Worm (Caenorhabditis elegans) whole organism, midembryonic: ENCODE results near the gene zmp-4.
"Not testable (repeated sequence)": the region's sequence is repeated elsewhere in the genome, so short reads cannot be mapped to it uniquely, and the experiment has no call there.

ENCODE experiments used
- T22C8.4 ChIP-seq: fragments of 200-800 bp; sonication (Bioruptor generic); IDR thresholded peaks from 2 replicates; pipeline ENCODE4 v1.3.6; 2022; ENCODE audit warnings: missing genetic modification characterization, missing compliant biosample characterization
- cog-1 ChIP-seq: sonication (generic microtip); optimal IDR thresholded peaks from 2 replicates; lab custom pipeline; 2016; ENCODE audit warnings: missing genetic modification characterization, missing compliant biosample characterization
- flt-1 ChIP-seq: fragments of 200-800 bp; sonication (Bioruptor generic); IDR thresholded peaks from 2 replicates; pipeline ENCODE4 v1.3.6; 2022; ENCODE audit warnings: missing genetic modification characterization, missing compliant biosample characterization
- klf-2 ChIP-seq: fragments of 200-800 bp; sonication (Bioruptor generic); conservative IDR thresholded peaks from 2 replicates; pipeline ENCODE4 v1.3.6; 2022; ENCODE audit warnings: missing genetic modification reagents, missing genetic modification characterization, missing compliant biosample characterization
- med-1 ChIP-seq: sonication (generic microtip); optimal IDR thresholded peaks from 2 replicates; lab custom pipeline; 2017; ENCODE audit warnings: missing genetic modification characterization, mild to moderate bottlenecking, missing compliant biosample characterization, antibody characterized with exemption, missing genetic modification reagents; ENCODE audit not compliant: insufficient read depth
- ref-1 ChIP-seq: fragments of 200-800 bp; sonication (Bioruptor generic); conservative IDR thresholded peaks from 2 replicates; pipeline ENCODE4 v1.3.6; 2022; ENCODE audit warnings: missing genetic modification reagents, missing genetic modification characterization, missing compliant biosample characterization
- tab-1 ChIP-seq: fragments of 200-800 bp; sonication (Bioruptor generic); IDR thresholded peaks from 2 replicates; pipeline ENCODE4 v1.3.6; 2022; ENCODE audit warnings: missing genetic modification characterization, missing compliant biosample characterization
- ztf-23 ChIP-seq: fragments of 200-800 bp; sonication (Bioruptor generic); IDR thresholded peaks from 2 replicates; pipeline ENCODE4 v1.3.6; 2022; ENCODE audit warnings: missing genetic modification reagents, missing genetic modification characterization, missing compliant biosample characterization
- ztf-29 ChIP-seq: fragments of 200-800 bp; sonication (Bioruptor generic); IDR thresholded peaks from 2 replicates; pipeline ENCODE4 v1.3.6; 2022; ENCODE audit warnings: missing genetic modification reagents, missing genetic modification characterization, missing compliant biosample characterization

Gene zmp-4

DNA sequence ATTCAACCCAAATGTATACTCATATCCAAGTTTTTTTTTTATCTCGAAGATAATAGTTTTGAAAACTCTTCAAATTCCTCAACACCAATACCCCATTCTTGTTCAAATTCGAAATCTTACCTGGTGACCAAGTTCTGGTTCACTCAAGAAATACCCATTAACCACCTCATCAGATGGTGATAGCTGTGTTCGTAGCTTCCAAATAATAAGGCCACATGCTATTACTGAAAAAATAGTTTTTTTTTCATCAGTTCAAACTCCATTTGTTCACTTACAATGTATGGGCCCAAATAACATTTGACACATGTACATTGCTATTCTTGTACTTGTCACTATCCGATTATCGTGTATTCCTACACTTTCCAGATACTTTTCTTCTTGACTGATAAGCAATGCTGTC is 14.0 kb downstream of the zmp-4 start:
- TF ChIP-seq ztf-23 (no peak), cog-1 (tag; lab: Kevin White, UChicago) (no peak)

- TF ChIP-seq med-1 (no peak), cog-1 (tag; lab: Kevin White, UChicago) (no peak), flt-1 (GFP tag; lab: Robert Waterston, UW) (no peak), tab-1 (no peak), klf-2 (GFP tag; lab: Robert Waterston, UW) (no peak), ref-1 (GFP tag; lab: Robert Waterston, UW) (no peak), ztf-23 (no peak), ztf-29 (GFP tag; lab: Robert Waterston, UW) (no peak), T22C8.4 (GFP tag; lab: Robert Waterston, UW) (no peak)
Measured at ce11 chrV:14900905-14901304, 20.5 kb downstream of the zmp-4 start.

- TF ChIP-seq ztf-23: no peak
- no peak for TF ChIP-seq ztf-29 (GFP tag; lab: Robert Waterston, UW)
- no peak for TF ChIP-seq klf-2 (GFP tag; lab: Robert Waterston, UW)
- TF ChIP-seq ref-1 (GFP tag; lab: Robert Waterston, UW): no peak
Measured at ce11 chrV:14899545-14899944, 21.9 kb downstream of the zmp-4 start, which contains the start of gene H12D21.10. Gene H12D21.10, plus strand, starts transcription at chrV:14899804.

ce11 chrV:14897731-14898130 is 23.7 kb downstream of the zmp-4 start, which contains the start of gene H12D21.6:
Gene H12D21.6, minus strand, starts transcription at chrV:14897831.
- TF ChIP-seq cog-1 (tag; lab: Kevin White, UChicago): no peak

- TF ChIP-seq T22C8.4 (GFP tag; lab: Robert Waterston, UW) (no peak), tab-1 (no peak), ztf-29 (GFP tag; lab: Robert Waterston, UW) (no peak), med-1 (no peak), klf-2 (GFP tag; lab: Robert Waterston, UW) (no peak), flt-1 (GFP tag; lab: Robert Waterston, UW) (no peak)
Measured at ce11 chrV:14895557-14895956, 25.9 kb downstream of the zmp-4 start, which contains the start of gene mpst-3. Gene mpst-3, plus strand, starts transcription at chrV:14895647.

DNA sequence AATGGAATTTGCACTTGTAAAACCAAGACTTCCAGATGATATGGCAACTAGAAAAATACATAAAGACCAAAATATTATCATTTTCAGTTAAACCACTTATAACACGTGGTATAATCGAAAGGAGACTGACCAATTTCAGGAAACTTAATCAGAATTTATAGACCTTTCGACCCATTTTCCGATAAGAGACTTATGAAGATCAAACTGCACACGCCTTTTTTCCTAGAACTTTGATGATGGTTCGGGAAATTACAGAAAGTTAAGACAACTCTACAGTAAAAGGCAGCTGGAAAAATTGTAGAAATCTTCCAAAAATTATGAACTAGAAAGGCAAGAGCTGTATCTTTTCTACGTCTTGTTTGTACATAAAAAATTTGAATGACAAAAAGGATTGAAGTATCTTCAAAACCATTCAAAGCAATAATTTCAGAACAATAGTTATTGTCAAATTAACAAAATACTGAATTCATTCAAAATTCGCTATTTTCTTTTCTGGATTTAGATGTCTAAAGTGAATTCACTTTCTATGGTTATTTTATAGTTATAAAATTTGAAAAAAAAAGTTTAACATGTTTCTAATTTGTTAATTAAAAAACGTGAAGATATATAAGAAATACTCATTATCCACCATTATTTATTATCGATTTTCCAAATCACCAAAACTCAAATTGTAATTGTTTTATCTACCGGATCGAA is 27.9 kb downstream of the zmp-4 start, which contains the start of the genes mpst-2 and H12D21.5:
Gene mpst-2, minus strand, starts transcription at position 101 of the 696 bp plus-strand sequence.
Gene H12D21.5, plus strand, starts transcription at position 646 of the 696 bp plus-strand sequence.
- TF ChIP-seq tab-1 (no peak), ztf-23 (no peak), med-1 (no peak), flt-1 (GFP tag; lab: Robert Waterston, UW) (no peak), ref-1 (GFP tag; lab: Robert Waterston, UW) (no peak), T22C8.4 (GFP tag; lab: Robert Waterston, UW) (no peak), klf-2 (GFP tag; lab: Robert Waterston, UW) (no peak), cog-1 (tag; lab: Kevin White, UChicago) (no peak), ztf-29 (GFP tag; lab: Robert Waterston, UW) (no peak)

DNA sequence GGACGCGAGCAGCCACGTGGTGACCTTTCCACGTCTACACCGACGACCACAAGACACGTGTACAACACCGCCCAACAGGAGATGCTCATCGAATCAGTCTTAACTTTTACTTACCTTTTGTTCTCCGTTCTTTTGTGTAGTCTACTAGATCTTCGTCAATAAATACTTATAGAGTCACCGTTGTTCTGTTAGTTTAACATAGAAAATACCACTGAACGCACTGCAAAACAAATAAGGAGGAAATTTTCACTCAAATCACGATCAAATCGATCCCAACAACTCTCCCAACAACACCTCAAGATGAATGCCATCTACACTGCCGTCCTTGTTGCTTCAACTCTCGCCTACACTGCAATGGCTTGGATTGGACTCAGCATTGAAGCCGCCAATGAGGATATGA is 30.6 kb downstream of the zmp-4 start, which contains the start of gene nspa-2:
Gene nspa-2, plus strand, starts transcription at position 301 of the 400 bp plus-strand sequence.
- not testable (repeated sequence) for TF ChIP-seq ref-1 (GFP tag; lab: Robert Waterston, UW); T22C8.4 (GFP tag; lab: Robert Waterston, UW); tab-1

DNA sequence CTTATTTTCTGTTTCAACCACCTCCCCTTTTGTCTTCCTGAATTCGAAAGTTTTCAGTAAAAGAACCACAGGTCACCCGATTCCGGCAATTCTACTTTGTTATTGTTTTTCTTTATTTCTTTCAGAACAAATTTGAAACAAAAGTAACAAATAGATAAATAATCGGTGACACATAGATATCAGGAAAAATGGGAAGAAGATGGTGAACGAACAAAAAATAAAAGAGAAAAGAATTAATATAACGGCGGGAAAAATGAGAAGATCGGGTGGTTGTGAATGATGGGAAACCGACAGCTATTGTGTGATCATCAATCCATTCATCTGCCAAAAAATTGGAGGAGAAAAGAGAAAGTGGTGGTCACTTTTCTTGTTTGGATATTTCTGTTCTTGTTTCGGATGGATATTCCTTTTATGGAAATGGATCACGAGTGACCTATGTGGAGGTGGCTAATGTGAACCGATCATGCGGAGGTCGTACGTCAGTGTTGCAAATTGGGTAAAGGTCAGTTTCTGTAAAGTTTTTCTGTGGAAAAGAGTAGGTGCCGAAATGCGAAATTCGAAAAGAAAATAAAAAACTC is 44.1 kb downstream of the zmp-4 start:
- TF ChIP-seq ztf-23: no peak
- no peak for TF ChIP-seq tab-1
- TF ChIP-seq cog-1 (tag; lab: Kevin White, UChicago): no peak
- TF ChIP-seq ztf-29 (GFP tag; lab: Robert Waterston, UW): no peak
- TF ChIP-seq med-1: no peak
- no peak for TF ChIP-seq ref-1 (GFP tag; lab: Robert Waterston, UW)
- TF ChIP-seq flt-1 (GFP tag; lab: Robert Waterston, UW): no peak
- no peak for TF ChIP-seq T22C8.4 (GFP tag; lab: Robert Waterston, UW)
- no peak for TF ChIP-seq klf-2 (GFP tag; lab: Robert Waterston, UW)

DNA sequence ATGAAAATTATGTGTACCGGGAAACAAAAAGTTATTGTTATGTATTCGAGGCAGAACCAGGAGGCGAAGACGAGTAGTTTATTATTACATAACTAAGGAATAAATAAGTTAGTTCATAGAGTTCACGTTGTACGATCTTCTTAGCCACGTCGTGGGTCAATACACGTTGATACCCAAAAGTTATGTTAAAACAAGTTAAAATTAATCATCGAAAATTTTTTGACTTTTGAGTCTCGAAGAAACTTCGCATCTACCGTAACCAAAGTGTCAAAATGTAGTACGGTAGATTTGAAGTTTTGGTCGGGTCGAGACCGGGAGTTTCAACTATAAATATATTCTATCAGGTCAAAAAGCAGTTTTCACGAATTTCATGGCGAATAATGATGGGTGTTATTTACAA is 44.7 kb downstream of the zmp-4 start, which contains the start of gene ZC412.10:
Gene ZC412.10, minus strand, starts transcription at position 101 of the 400 bp plus-strand sequence.
- TF ChIP-seq klf-2 (GFP tag; lab: Robert Waterston, UW); cog-1 (tag; lab: Kevin White, UChicago); flt-1 (GFP tag; lab: Robert Waterston, UW): not testable (repeated sequence)

- peak; percentile 77 for TF ChIP-seq ztf-23
- peak; percentile 82 for TF ChIP-seq tab-1
- no peak for TF ChIP-seq cog-1 (tag; lab: Kevin White, UChicago)
- peak; percentile 34; the same call in 1 of the 2 replicates for TF ChIP-seq ref-1 (GFP tag; lab: Robert Waterston, UW)
- peak; percentile 86 for TF ChIP-seq flt-1 (GFP tag; lab: Robert Waterston, UW)
- TF ChIP-seq ztf-29 (GFP tag; lab: Robert Waterston, UW): peak; percentile 48; the same call in 1 of the 2 replicates
- no peak for TF ChIP-seq klf-2 (GFP tag; lab: Robert Waterston, UW)
- peak; percentile 44; the same call in 1 of the 2 replicates for TF ChIP-seq T22C8.4 (GFP tag; lab: Robert Waterston, UW)
- TF ChIP-seq med-1: peak; percentile 2
Measured at ce11 chrV:14876257-14876656, 45.2 kb downstream of the zmp-4 start.
